Fruit fly (Drosophila melanogaster) whole organism, prepupa: ENCODE results near the gene CG15027.

Source experiments
- Blimp-1 ChIP-seq: fragments of 200-800 bp; sonication (Bioruptor generic); optimal IDR thresholded peaks from 3 replicates; lab custom pipeline; 2017; ENCODE audit warnings: missing biosample characterization, missing genetic modification characterization, mild to moderate bottlenecking, moderate library complexity, missing genetic modification reagents
- CG11762 ChIP-seq: fragments of 200-800 bp; sonication (Bioruptor generic); optimal IDR thresholded peaks from 3 replicates; lab custom pipeline; 2016; ENCODE audit warnings: missing biosample characterization, missing genetic modification characterization; ENCODE audit not compliant: insufficient read depth
- CG15336 ChIP-seq: fragments of 200-800 bp; sonication (Bioruptor generic); IDR thresholded peaks from 2 replicates; pipeline ENCODE4 v1.3.6; 2022; ENCODE audit warnings: missing biosample characterization, missing genetic modification characterization
- CG1621 ChIP-seq: fragments of 200-800 bp; sonication (Bioruptor generic); optimal IDR thresholded peaks from 3 replicates; lab custom pipeline; 2018; ENCODE audit warnings: missing biosample characterization, mild to moderate bottlenecking, missing genetic modification characterization
- CG16779 ChIP-seq: fragments of 200-800 bp; sonication (Bioruptor generic); optimal IDR thresholded peaks from 3 replicates; lab custom pipeline; 2017; ENCODE audit warnings: missing biosample characterization, mild to moderate bottlenecking, missing genetic modification characterization
- CG3032 ChIP-seq: fragments of 200-800 bp; optimal IDR thresholded peaks from 2 replicates; lab custom pipeline; 2019; ENCODE audit warnings: missing biosample characterization, mild to moderate bottlenecking, missing genetic modification characterization, moderate library complexity
- CG31627 ChIP-seq: fragments of 200-800 bp; sonication (Bioruptor generic); optimal IDR thresholded peaks from 3 replicates; lab custom pipeline; 2016; ENCODE audit warnings: missing biosample characterization, missing genetic modification characterization
- CG34406 ChIP-seq: fragments of 200-800 bp; sonication (Bioruptor generic); optimal IDR thresholded peaks from 3 replicates; lab custom pipeline; 2016; ENCODE audit warnings: missing biosample characterization, missing genetic modification characterization
- CG3919 ChIP-seq: fragments of 200-800 bp; sonication (Bioruptor generic); optimal IDR thresholded peaks from 3 replicates; lab custom pipeline; 2016; ENCODE audit warnings: missing biosample characterization, missing genetic modification characterization
- CG4318 ChIP-seq: fragments of 200-800 bp; sonication (Bioruptor generic); optimal IDR thresholded peaks from 3 replicates; lab custom pipeline; 2017; ENCODE audit warnings: missing biosample characterization, mild to moderate bottlenecking, missing genetic modification characterization
- CG6276 ChIP-seq: fragments of 200-800 bp; sonication (Bioruptor generic); optimal IDR thresholded peaks from 2 replicates; lab custom pipeline; 2017; ENCODE audit warnings: missing biosample characterization, mild to moderate bottlenecking, missing genetic modification characterization
- CG6792 ChIP-seq: fragments of 200-800 bp; sonication (Bioruptor generic); optimal IDR thresholded peaks from 3 replicates; lab custom pipeline; 2016; ENCODE audit warnings: missing biosample characterization, missing genetic modification characterization
- CG6808 ChIP-seq: fragments of 200-800 bp; sonication (Bioruptor generic); optimal IDR thresholded peaks from 3 replicates; lab custom pipeline; 2017; ENCODE audit warnings: missing biosample characterization, missing genetic modification characterization, mild to moderate bottlenecking, moderate library complexity, missing genetic modification reagents
- CG6854 ChIP-seq: fragments of 200-800 bp; sonication (Bioruptor generic); optimal IDR thresholded peaks from 2 replicates; lab custom pipeline; 2017; ENCODE audit warnings: missing biosample characterization, mild to moderate bottlenecking, missing genetic modification characterization
- CG7368 ChIP-seq: fragments of 200-800 bp; sonication (Bioruptor generic); optimal IDR thresholded peaks from 3 replicates; lab custom pipeline; 2016; ENCODE audit warnings: missing biosample characterization, missing genetic modification characterization
- CG8319 ChIP-seq: fragments of 200-800 bp; sonication (Bioruptor generic); optimal IDR thresholded peaks from 3 replicates; lab custom pipeline; 2016; ENCODE audit warnings: missing biosample characterization, missing genetic modification characterization
- CG9139 ChIP-seq: fragments of 200-800 bp; sonication (Bioruptor generic); optimal IDR thresholded peaks from 3 replicates; lab custom pipeline; 2017; ENCODE audit warnings: missing biosample characterization, mild to moderate bottlenecking, missing genetic modification characterization
- Eip75B ChIP-seq: fragments of 200-800 bp; sonication (Bioruptor generic); optimal IDR thresholded peaks from 3 replicates; lab custom pipeline; 2016; ENCODE audit warnings: missing biosample characterization, missing genetic modification characterization
- Eip78C ChIP-seq: fragments of 200-800 bp; sonication (Bioruptor generic); peaks from one replicate; lab custom pipeline; 2016; ENCODE audit warnings: missing biosample characterization, missing genetic modification characterization
- Eip93F ChIP-seq: fragments of 200-800 bp; sonication (Bioruptor generic); optimal IDR thresholded peaks from 2 replicates; lab custom pipeline; 2016; ENCODE audit warnings: missing biosample characterization, mild to moderate bottlenecking, missing genetic modification characterization
- Ets96B ChIP-seq: fragments of 200-800 bp; optimal IDR thresholded peaks from 2 replicates; lab custom pipeline; 2019; ENCODE audit warnings: missing biosample characterization, mild to moderate bottlenecking, missing genetic modification characterization, moderate library complexity
- Gug ChIP-seq: fragments of 200-800 bp; sonication (Bioruptor generic); IDR thresholded peaks from 2 replicates; pipeline ENCODE4 v1.3.6; 2022; ENCODE audit warnings: missing biosample characterization, missing genetic modification characterization
- Hr39 ChIP-seq: fragments of 200-800 bp; sonication (Bioruptor generic); optimal IDR thresholded peaks from 2 replicates; lab custom pipeline; 2016; ENCODE audit warnings: missing biosample characterization, missing genetic modification characterization
- Hr4 ChIP-seq: fragments of 200-800 bp; sonication (Bioruptor generic); optimal IDR thresholded peaks from 3 replicates; lab custom pipeline; 2016; ENCODE audit warnings: missing biosample characterization, missing genetic modification characterization
- Lpt ChIP-seq: fragments of 200-800 bp; sonication (Bioruptor generic); optimal IDR thresholded peaks from 3 replicates; lab custom pipeline; 2016; ENCODE audit warnings: missing biosample characterization, missing genetic modification characterization
- Met ChIP-seq: fragments of 200-800 bp; sonication (Bioruptor generic); optimal IDR thresholded peaks from 3 replicates; lab custom pipeline; 2016; ENCODE audit warnings: missing biosample characterization, missing genetic modification characterization
- OdsH ChIP-seq: fragments of 200-800 bp; sonication (Bioruptor generic); optimal IDR thresholded peaks from 3 replicates; lab custom pipeline; 2016; ENCODE audit warnings: missing biosample characterization, missing genetic modification characterization
- Smox ChIP-seq: fragments of 200-800 bp; sonication (Bioruptor generic); optimal IDR thresholded peaks from 3 replicates; lab custom pipeline; 2016; ENCODE audit warnings: missing biosample characterization, missing genetic modification characterization
- Sox102F ChIP-seq: fragments of 200-800 bp; sonication (Bioruptor generic); optimal IDR thresholded peaks from 2 replicates; lab custom pipeline; 2016; ENCODE audit warnings: missing biosample characterization, mild to moderate bottlenecking, missing genetic modification characterization
- Sox14 ChIP-seq: fragments of 200-800 bp; sonication (Bioruptor generic); optimal IDR thresholded peaks from 3 replicates; lab custom pipeline; 2016; ENCODE audit warnings: missing biosample characterization, missing genetic modification characterization
- Sox15 ChIP-seq: fragments of 200-800 bp; sonication (Bioruptor generic); optimal IDR thresholded peaks from 3 replicates; lab custom pipeline; 2016; ENCODE audit warnings: missing biosample characterization, missing genetic modification characterization
- achi ChIP-seq: fragments of 200-800 bp; sonication (Bioruptor generic); optimal IDR thresholded peaks from 3 replicates; lab custom pipeline; 2016; ENCODE audit warnings: missing biosample characterization, missing genetic modification characterization
- acj6 ChIP-seq: fragments of 200-800 bp; sonication (Bioruptor generic); optimal IDR thresholded peaks from 3 replicates; lab custom pipeline; 2016; ENCODE audit warnings: missing biosample characterization, missing genetic modification characterization
- dac ChIP-seq: fragments of 200-800 bp; sonication (Bioruptor generic); optimal IDR thresholded peaks from 2 replicates; lab custom pipeline; 2017; ENCODE audit warnings: missing biosample characterization, mild to moderate bottlenecking, missing genetic modification characterization
- dsx ChIP-seq: fragments of 200-800 bp; optimal IDR thresholded peaks from 3 replicates; lab custom pipeline; 2019; ENCODE audit warnings: missing biosample characterization, mild to moderate bottlenecking, missing genetic modification characterization, moderate library complexity; ENCODE audit not compliant: poor library complexity, severe bottlenecking
- eg ChIP-seq: fragments of 200-800 bp; sonication (Bioruptor generic); IDR thresholded peaks from 3 replicates; pipeline ENCODE4 v1.3.6; 2022; ENCODE audit warnings: missing biosample characterization, missing genetic modification characterization
- esn ChIP-seq: fragments of 200-800 bp; sonication (Bioruptor generic); optimal IDR thresholded peaks from 2 replicates; lab custom pipeline; 2016; ENCODE audit warnings: missing biosample characterization, mild to moderate bottlenecking, missing genetic modification characterization, moderate library complexity
- fd85E ChIP-seq: fragments of 200-800 bp; sonication (Bioruptor generic); optimal IDR thresholded peaks from 3 replicates; lab custom pipeline; 2016; ENCODE audit warnings: missing biosample characterization, missing genetic modification characterization
- fkh ChIP-seq: fragments of 200-800 bp; sonication (Bioruptor generic); optimal IDR thresholded peaks from 3 replicates; lab custom pipeline; 2017; ENCODE audit warnings: missing biosample characterization, mild to moderate bottlenecking, missing genetic modification characterization, moderate library complexity
- lz ChIP-seq: fragments of 200-800 bp; sonication (Bioruptor generic); optimal IDR thresholded peaks from 3 replicates; lab custom pipeline; 2016; ENCODE audit warnings: missing biosample characterization, missing genetic modification characterization
- net ChIP-seq: fragments of 200-800 bp; sonication (Bioruptor generic); optimal IDR thresholded peaks from 3 replicates; lab custom pipeline; 2016; ENCODE audit warnings: missing biosample characterization, missing genetic modification characterization
- salr ChIP-seq, 2 experiments: fragments of 200-800 bp; sonication (Bioruptor generic); optimal IDR thresholded peaks; 3 replicates each; lab custom pipeline; 2016 to 2018; ENCODE audit warnings: missing biosample characterization in 2 of 2, missing genetic modification characterization in 2 of 2, mild to moderate bottlenecking in 1 of 2
- spab ChIP-seq: fragments of 200-800 bp; sonication (Bioruptor generic); optimal IDR thresholded peaks from 2 replicates; lab custom pipeline; 2017; ENCODE audit warnings: missing biosample characterization, mild to moderate bottlenecking, missing genetic modification characterization, missing genetic modification reagents
- svp ChIP-seq: fragments of 200-800 bp; sonication (Bioruptor generic); peaks from one replicate; lab custom pipeline; 2016; ENCODE audit warnings: missing biosample characterization, missing genetic modification characterization
- topi ChIP-seq: fragments of 200-800 bp; sonication (Bioruptor generic); optimal IDR thresholded peaks from 3 replicates; lab custom pipeline; 2016; ENCODE audit warnings: missing biosample characterization, missing genetic modification characterization

CG15027 gene

DNA sequence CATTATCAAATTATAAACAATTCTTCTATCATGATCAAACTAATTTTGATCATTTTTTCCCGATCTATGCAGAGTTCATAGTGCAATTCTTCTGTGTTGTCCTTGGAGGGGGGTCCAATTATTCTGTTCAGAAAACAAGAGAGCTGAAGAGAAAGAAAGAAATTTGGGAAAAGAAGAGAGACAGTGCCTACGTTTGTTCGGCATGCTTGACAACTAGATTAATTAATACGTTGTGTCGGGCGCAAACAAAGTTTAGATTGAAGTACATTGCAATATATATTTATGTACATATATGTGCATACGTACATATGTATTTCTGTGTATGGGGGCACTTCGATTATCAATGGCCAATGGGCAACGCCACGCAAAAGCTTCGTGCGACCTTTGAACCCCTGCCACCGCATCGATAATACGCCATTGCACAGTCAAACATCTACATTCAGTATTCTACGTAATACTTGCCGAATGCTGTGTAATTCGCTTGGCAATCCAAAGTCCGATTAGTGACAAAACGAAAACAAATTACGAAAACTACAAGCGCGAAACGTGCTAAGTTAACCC is 8.0 kb downstream of the CG15027 start (continued):
- TF ChIP-seq CG8319 (GFP tag; lab: Kevin White, UChicago) = no peak
- TF ChIP-seq lz (GFP tag; lab: Kevin White, UChicago) = no peak
- no peak for TF ChIP-seq Eip93F (GFP tag; lab: Kevin White, UChicago)
- no peak for TF ChIP-seq spab (GFP tag; lab: Kevin White, UChicago)
- TF ChIP-seq OdsH (GFP tag; lab: Kevin White, UChicago) = no peak
- TF ChIP-seq Eip75B (GFP tag; lab: Kevin White, UChicago) = no peak
- TF ChIP-seq CG11762 (GFP tag; lab: Kevin White, UChicago) = no peak
- no peak for TF ChIP-seq CG1621 (tag; lab: Kevin White, UChicago)
- TF ChIP-seq CG3919 = no peak
- TF ChIP-seq CG4318 (GFP tag; lab: Kevin White, UChicago) = no peak
- peak; percentile 13 for TF ChIP-seq CG6808 (GFP tag; lab: Kevin White, UChicago)
- no peak for TF ChIP-seq salr (GFP tag; optimal IDR thresholded peaks at IDR 0.05; lab: Kevin White, UChicago)
- no peak for TF ChIP-seq acj6 (GFP tag; lab: Kevin White, UChicago)
- no peak for TF ChIP-seq net (GFP tag; lab: Kevin White, UChicago)
- TF ChIP-seq Sox14 (GFP tag; lab: Kevin White, UChicago) = no peak
- TF ChIP-seq Smox (GFP tag; lab: Kevin White, UChicago) = no peak
- no peak for TF ChIP-seq Hr39 (GFP tag; lab: Kevin White, UChicago)
- TF ChIP-seq achi (GFP tag; lab: Kevin White, UChicago) = no peak
- peak; percentile 20 for TF ChIP-seq CG6854 (GFP tag; lab: Kevin White, UChicago)
- no peak for TF ChIP-seq Sox102F (GFP tag; lab: Kevin White, UChicago)
- no peak for TF ChIP-seq fkh
- no peak for TF ChIP-seq Lpt (GFP tag; lab: Kevin White, UChicago)
- no peak for TF ChIP-seq CG31627 (GFP tag; lab: Kevin White, UChicago)
- TF ChIP-seq CG9139 (GFP tag; lab: Kevin White, UChicago) = no peak
- TF ChIP-seq svp (GFP tag; lab: Kevin White, UChicago) = peak; percentile 92
- TF ChIP-seq Sox15 (GFP tag; lab: Kevin White, UChicago) = no peak
- TF ChIP-seq CG6792 (GFP tag; lab: Kevin White, UChicago) = no peak
- TF ChIP-seq Eip78C (GFP tag; lab: Kevin White, UChicago) = peak; percentile 65

dm6 chrX:15076606-15077005 is 9.0 kb downstream of the CG15027 start:
- 0 out of 3 replicates have a peak, but pooled peaks have one; percentile 31 for TF ChIP-seq eg (GFP tag; lab: Robert Waterston, UW)
- TF ChIP-seq CG15336 = peak; percentile 28; the same call in 1 of the 2 replicates
- TF ChIP-seq Ets96B (tag; lab: Kevin White, UChicago) = no peak
- TF ChIP-seq CG1621 (tag; lab: Kevin White, UChicago) = no peak

DNA sequence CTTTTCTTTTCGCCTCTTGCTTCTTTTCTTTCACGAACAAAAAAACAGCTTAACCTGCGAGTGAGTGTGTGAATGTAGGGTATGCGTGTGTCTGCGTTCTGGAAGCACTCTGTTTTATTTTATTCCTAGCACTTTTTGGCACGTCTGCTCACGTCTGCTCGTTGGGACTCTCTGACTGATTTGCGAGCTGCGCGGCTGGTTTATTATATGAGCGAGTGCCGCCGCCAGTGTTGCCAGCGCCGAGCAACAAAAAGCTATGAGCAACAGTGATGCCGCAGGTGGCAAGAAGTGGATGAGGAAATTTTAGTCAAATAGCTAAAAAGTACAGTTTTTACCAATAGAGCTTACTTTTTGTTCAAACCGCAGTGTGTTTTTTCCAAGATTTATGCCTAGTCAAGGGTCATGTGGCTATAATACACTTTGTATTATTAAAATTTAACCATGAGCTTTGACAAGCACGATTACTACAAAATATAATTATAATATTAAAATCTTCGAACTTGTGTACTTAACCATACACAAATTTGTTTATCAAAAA is 9.5 kb downstream of the CG15027 start, which contains the start of gene Lsd-2:
Gene Lsd-2, minus strand, starts transcription at position 183 of the 538 bp plus-strand sequence.
- TF ChIP-seq CG6276 = no peak
- peak; percentile 42 for TF ChIP-seq CG9139 (GFP tag; lab: Kevin White, UChicago)
- no peak for TF ChIP-seq CG3032 (tag; lab: Kevin White, UChicago)
- TF ChIP-seq salr (GFP tag; optimal IDR thresholded peaks at IDR 0.05; lab: Kevin White, UChicago) = peak in 1 of 2 experiments; percentile 21
- TF ChIP-seq Met (GFP tag; lab: Kevin White, UChicago) = peak; percentile 13
- no peak for TF ChIP-seq Smox (GFP tag; lab: Kevin White, UChicago)
- TF ChIP-seq CG11762 (GFP tag; lab: Kevin White, UChicago) = no peak
- TF ChIP-seq CG34406 (GFP tag; lab: Kevin White, UChicago) = no peak
- peak; percentile 37 for TF ChIP-seq net (GFP tag; lab: Kevin White, UChicago)
- TF ChIP-seq dac (GFP tag; lab: Kevin White, UChicago) = no peak
- TF ChIP-seq OdsH (GFP tag; lab: Kevin White, UChicago) = no peak
- TF ChIP-seq achi (GFP tag; lab: Kevin White, UChicago) = no peak
- peak; percentile 42 for TF ChIP-seq CG16779 (tag; lab: Kevin White, UChicago)
- peak; percentile 9 for TF ChIP-seq CG31627 (GFP tag; lab: Kevin White, UChicago)
- no peak for TF ChIP-seq CG8319 (GFP tag; lab: Kevin White, UChicago)
- peak; percentile 17 for TF ChIP-seq topi (GFP tag; lab: Kevin White, UChicago)
- TF ChIP-seq fd85E (GFP tag; lab: Kevin White, UChicago) = no peak
- TF ChIP-seq Blimp-1 (GFP tag; lab: Kevin White, UChicago) = no peak
- TF ChIP-seq Eip93F (GFP tag; lab: Kevin White, UChicago) = no peak
- peak; percentile 25 for TF ChIP-seq esn (GFP tag; lab: Kevin White, UChicago)
- peak; percentile 4 for TF ChIP-seq acj6 (GFP tag; lab: Kevin White, UChicago)
- peak; percentile 51 for TF ChIP-seq Eip75B (GFP tag; lab: Kevin White, UChicago)
- peak; percentile 20 for TF ChIP-seq Hr4
- peak; percentile 24 for TF ChIP-seq CG4318 (GFP tag; lab: Kevin White, UChicago)
- peak; percentile 63 for TF ChIP-seq Sox14 (GFP tag; lab: Kevin White, UChicago)
- TF ChIP-seq dsx (GFP tag; lab: Kevin White, UChicago) = peak; percentile 30
- TF ChIP-seq CG7368 = peak; percentile 40
- TF ChIP-seq Gug (GFP tag; lab: Robert Waterston, UW) = no peak
